Fruit fly (Drosophila melanogaster): ENCODE measurements around the gene CG18473.

DNA sequence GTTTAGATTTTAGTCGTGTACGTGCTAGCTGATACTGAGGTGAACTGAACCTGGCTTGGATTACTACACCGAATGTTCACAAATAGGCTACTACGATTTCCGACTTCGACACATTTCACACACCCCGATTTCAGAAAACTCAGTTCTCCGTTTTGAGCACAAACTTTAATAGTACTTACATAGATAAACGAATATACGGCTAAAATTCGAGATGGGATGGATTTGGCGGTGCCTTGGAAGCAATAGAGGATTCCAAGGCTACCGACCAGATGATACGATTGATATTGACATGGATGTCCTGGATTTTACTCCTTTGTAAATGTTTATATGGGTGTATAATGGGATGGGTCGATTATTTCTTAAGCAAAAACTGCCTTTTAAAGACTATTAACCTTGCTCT lies 47.1 kb downstream of the CG18473 start, which contains the start of gene betaTub85D:
- TF ChIP-seq CG8478 (optimal IDR thresholded peaks at IDR 0.05), result no peak
- TF ChIP-seq CTCF (optimal IDR thresholded peaks at IDR 0.05), result no peak

All from S2 (cell line).